Fruit fly (Drosophila melanogaster): ENCODE data around the gene slo.

slo gene

DNA sequence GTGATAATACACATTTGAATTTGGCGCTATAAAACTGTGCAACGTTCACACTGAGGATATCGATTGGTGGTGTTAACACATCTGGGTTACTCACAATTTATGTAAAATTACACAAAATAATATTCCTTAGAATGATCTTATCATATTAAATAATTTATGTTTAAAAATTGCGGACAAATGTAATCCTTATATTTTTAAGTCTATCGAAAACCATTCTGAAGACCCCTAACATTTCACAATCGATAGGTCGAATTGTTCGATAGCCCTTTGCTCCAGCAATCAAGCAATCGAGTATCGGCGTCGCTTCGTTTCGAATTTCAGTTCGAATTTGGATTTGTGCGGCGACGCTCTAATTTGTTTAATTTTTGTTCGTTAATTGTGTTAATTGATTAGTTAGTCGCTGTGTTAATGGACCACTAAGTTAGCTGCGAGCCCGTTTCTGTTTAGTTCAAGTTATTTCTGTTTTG lies 91.3 kb downstream of the slo start, which contains the start of gene asp (continued):
- no peak for TF ChIP-seq CG1603 (tag; optimal IDR thresholded peaks at IDR 0.05)
- peak; percentile 76 for TF ChIP-seq unc-4 (GFP tag; IDR thresholded peaks at IDR 0.05; ENCODE audit: partially characterized antibody)
- no peak for TF ChIP-seq cg (GFP tag; optimal IDR thresholded peaks at IDR 0.05)
- TF ChIP-seq CG10654 (GFP tag; optimal IDR thresholded peaks at IDR 0.05) = no peak
- TF ChIP-seq inv (GFP tag; IDR thresholded peaks at IDR 0.05; ENCODE audit: partially characterized antibody) = peak; percentile 74
- 0 out of 2 replicates have a peak, but pooled peaks have one; percentile 14 for TF ChIP-seq CG1024 (GFP tag; IDR thresholded peaks at IDR 0.05)
- no peak for TF ChIP-seq CG11398 (GFP tag; optimal IDR thresholded peaks at IDR 0.05)
- peak; percentile 78; the same call in 2 of the 3 replicates for TF ChIP-seq mld (GFP tag; IDR thresholded peaks at IDR 0.05; ENCODE audit: partially characterized antibody)
- TF ChIP-seq psq (GFP tag; optimal IDR thresholded peaks at IDR 0.05) = no peak
- no peak for TF ChIP-seq CG12769 (tag; optimal IDR thresholded peaks at IDR 0.05)
- TF ChIP-seq CG10462 (GFP tag; optimal IDR thresholded peaks at IDR 0.05) = no peak
- TF ChIP-seq caup (GFP tag; optimal IDR thresholded peaks at IDR 0.05; ENCODE audit: severe bottlenecking) = no peak
- TF ChIP-seq CG1529 (GFP tag; optimal IDR thresholded peaks at IDR 0.05) = no peak
- no peak for TF ChIP-seq Dfd (GFP tag; optimal IDR thresholded peaks at IDR 0.05)
- no peak for TF ChIP-seq so (GFP tag; IDR thresholded peaks at IDR 0.05)
- no peak for TF ChIP-seq CG2889 (GFP tag; IDR thresholded peaks at IDR 0.05)
- TF ChIP-seq Ets65A (GFP tag) = peak; percentile 41
- TF ChIP-seq nerfin-2 (GFP tag; IDR thresholded peaks at IDR 0.05; ENCODE audit: partially characterized antibody) = peak; percentile 87
- TF ChIP-seq bbx (GFP tag; IDR thresholded peaks at IDR 0.05; ENCODE audit: partially characterized antibody) = peak; percentile 71
- peak; percentile 77 for TF ChIP-seq amos (GFP tag; IDR thresholded peaks at IDR 0.05; ENCODE audit: partially characterized antibody)
- peak; percentile 91 for TF ChIP-seq sna (GFP tag; IDR thresholded peaks at IDR 0.05; ENCODE audit: partially characterized antibody)
- peak; percentile 63 for TF ChIP-seq CG2129 (GFP tag; IDR thresholded peaks at IDR 0.05; ENCODE audit: partially characterized antibody)
- no peak for TF ChIP-seq zf30C (GFP tag; optimal IDR thresholded peaks at IDR 0.05)
- TF ChIP-seq bsh (GFP tag; optimal IDR thresholded peaks at IDR 0.05) = no peak
- TF ChIP-seq CG4404 (GFP tag; IDR thresholded peaks at IDR 0.05) = no peak
- no peak for TF ChIP-seq NfI (GFP tag; optimal IDR thresholded peaks at IDR 0.05)
- no peak for TF ChIP-seq eve (GFP tag; optimal IDR thresholded peaks at IDR 0.05)
- TF ChIP-seq CG2199 (GFP tag; IDR thresholded peaks at IDR 0.05) = no peak
- TF ChIP-seq CG6689 (GFP tag; IDR thresholded peaks at IDR 0.05) = no peak
- TF ChIP-seq CG3995 (GFP tag; optimal IDR thresholded peaks at IDR 0.05) = no peak
- no peak for TF ChIP-seq CG43689 (GFP tag; IDR thresholded peaks at IDR 0.05)
- no peak for TF ChIP-seq CG14667 (GFP tag; IDR thresholded peaks at IDR 0.05)
- TF ChIP-seq Mes4 (GFP tag; optimal IDR thresholded peaks at IDR 0.05) = no peak
- peak; percentile 24 for TF ChIP-seq CG8924 (tag; optimal IDR thresholded peaks at IDR 0.05)
- no peak for TF ChIP-seq Lpt (GFP tag; optimal IDR thresholded peaks at IDR 0.05)
- TF ChIP-seq CG11085 (GFP tag; IDR thresholded peaks at IDR 0.05) = no peak
- no peak for TF ChIP-seq CG4730 (GFP tag; IDR thresholded peaks at IDR 0.05)
- TF ChIP-seq CG9727 (GFP tag; optimal IDR thresholded peaks at IDR 0.05) = peak; percentile 19
- TF ChIP-seq CG5245 (GFP tag; optimal IDR thresholded peaks at IDR 0.05) = no peak
- TF ChIP-seq MBD-R2 (GFP tag; IDR thresholded peaks at IDR 0.05) = peak; percentile 25; the same call in 1 of the 2 replicates
- no peak for TF ChIP-seq D (optimal IDR thresholded peaks at IDR 0.05)
- TF ChIP-seq D (GFP tag; optimal IDR thresholded peaks at IDR 0.05) = no peak
- no peak for TF ChIP-seq CG1792 (GFP tag; optimal IDR thresholded peaks at IDR 0.05)
- no peak for TF ChIP-seq CG15073 (GFP tag; optimal IDR thresholded peaks at IDR 0.05)
- no peak for TF ChIP-seq CG33557 (GFP tag; optimal IDR thresholded peaks at IDR 0.05)
- TF ChIP-seq Fer3 (tag; optimal IDR thresholded peaks at IDR 0.05) = no peak
- no peak for TF ChIP-seq Lim3 (GFP tag; IDR thresholded peaks at IDR 0.05)
- TF ChIP-seq sug (tag; optimal IDR thresholded peaks at IDR 0.05) = no peak
- TF ChIP-seq E2f1 (GFP tag; IDR thresholded peaks at IDR 0.05) = no peak
- peak; percentile 30 for TF ChIP-seq az2 (GFP tag; optimal IDR thresholded peaks at IDR 0.05)
- TF ChIP-seq CG42726 (GFP tag; IDR thresholded peaks at IDR 0.05; ENCODE audit: partially characterized antibody) = peak; percentile 64; the same call in 1 of the 2 replicates
